Fruit fly (Drosophila melanogaster): Measurements from ENCODE around the gene CG7573.

CG7573 gene

DNA sequence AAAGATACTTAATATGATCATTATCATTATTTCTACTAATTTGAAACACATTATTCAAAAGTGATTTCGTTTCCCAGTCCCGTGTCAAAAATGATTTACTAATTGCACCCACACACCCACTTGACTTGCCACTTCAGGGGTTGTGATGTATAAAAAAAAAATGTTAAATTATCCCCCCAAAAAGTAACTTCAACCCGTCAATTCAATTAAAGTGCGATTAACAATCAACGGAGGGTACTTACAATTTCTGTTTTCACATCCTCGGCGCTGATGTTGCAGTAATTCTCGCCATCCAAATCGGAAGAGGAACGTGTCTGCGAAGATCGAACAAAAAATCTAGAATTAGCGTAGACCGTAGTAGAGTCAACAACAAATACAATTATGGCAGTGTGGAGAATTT, 20.8 kb upstream of the CG7573 start:
- peak; percentile 60 for TF ChIP-seq Med (GFP tag)
- peak; percentile 82 for TF ChIP-seq exex (tag; optimal IDR thresholded peaks at IDR 0.05)
- peak; percentile 8 for TF ChIP-seq sens (GFP tag)
- TF ChIP-seq CG4282 (GFP tag; optimal IDR thresholded peaks at IDR 0.05), result no peak

DNA sequence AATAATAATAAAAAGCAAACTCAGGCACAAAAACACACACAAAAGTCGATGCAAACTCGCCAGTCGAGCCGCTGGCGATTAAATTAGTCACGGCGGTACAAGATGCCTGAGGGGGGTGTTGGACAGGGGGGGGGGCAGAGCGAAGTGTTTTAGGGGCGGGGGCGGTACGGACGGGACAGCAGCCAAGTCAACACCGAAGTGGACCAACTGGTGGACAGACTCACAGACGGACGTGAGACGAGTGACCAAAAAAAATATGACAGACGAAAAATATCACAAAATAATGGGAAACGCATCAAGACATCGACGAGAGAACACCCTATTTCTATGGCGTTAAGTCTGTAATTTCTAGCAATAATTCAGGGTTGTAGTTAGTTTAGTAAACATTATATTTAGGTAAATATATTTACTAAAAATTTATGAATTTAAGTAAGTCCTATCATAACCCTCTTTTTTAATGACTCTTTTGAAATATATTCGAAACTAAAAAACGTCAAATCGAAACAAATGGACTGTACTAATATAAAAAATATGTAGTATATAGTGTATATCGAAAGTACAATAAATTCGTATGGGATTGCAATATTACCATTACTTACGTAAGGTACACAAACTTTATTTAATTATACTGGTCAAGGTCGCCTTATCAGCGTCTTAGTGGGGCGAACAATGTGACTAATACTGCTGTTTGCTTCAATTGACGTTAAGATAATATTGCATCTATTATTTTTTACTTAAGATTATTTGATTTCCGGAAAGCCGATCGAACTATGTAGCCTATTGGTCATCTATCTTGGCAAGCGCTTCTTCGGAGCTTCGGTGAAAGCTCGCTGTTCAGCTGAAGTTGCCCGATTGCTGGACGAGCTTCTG, 20.0 kb upstream of the CG7573 start:
- peak; percentile 14 for TF ChIP-seq dmrt11E (tag; optimal IDR thresholded peaks at IDR 0.05)
- peak; percentile 70; the same call in 2 of the 3 replicates for TF ChIP-seq CG34422 (GFP tag; IDR thresholded peaks at IDR 0.05)
- TF ChIP-seq vvl (GFP tag; IDR thresholded peaks at IDR 0.05), result peak; percentile 79
- peak; percentile 1 for TF ChIP-seq CG5180 (GFP tag; optimal IDR thresholded peaks at IDR 0.05)
- TF ChIP-seq kay (GFP tag; optimal IDR thresholded peaks at IDR 0.05), result peak; percentile 46
- TF ChIP-seq ci (GFP tag; IDR thresholded peaks at IDR 0.05), result peak; percentile 72; the same call in 2 of the 3 replicates
- TF ChIP-seq Usf (GFP tag; optimal IDR thresholded peaks at IDR 0.05), result peak; percentile 0
- TF ChIP-seq tll (GFP tag; optimal IDR thresholded peaks at IDR 0.05), result no peak
- TF ChIP-seq CG8290 (GFP tag; optimal IDR thresholded peaks at IDR 0.05), result no peak
- peak in 1 of 2 experiments; percentile 74 for TF ChIP-seq CG8290 (tag; optimal IDR thresholded peaks at IDR 0.05)
- TF ChIP-seq Dll (GFP tag; IDR thresholded peaks at IDR 0.05; ENCODE audit: partially characterized antibody), result no peak
- peak; percentile 82 for TF ChIP-seq row (GFP tag; IDR thresholded peaks at IDR 0.05)
- TF ChIP-seq CG3847 (GFP tag; IDR thresholded peaks at IDR 0.05), result peak; percentile 13; the same call in 1 of the 2 replicates
- TF ChIP-seq D19A (tag; optimal IDR thresholded peaks at IDR 0.05), result peak; percentile 86
- 0 out of 2 replicates have a peak, but pooled peaks have one; percentile 26 for TF ChIP-seq CG43689 (GFP tag; IDR thresholded peaks at IDR 0.05)
- TF ChIP-seq Hmr (GFP tag; optimal IDR thresholded peaks at IDR 0.05), result peak; percentile 29
- peak; percentile 38 for TF ChIP-seq CG6813 (GFP tag; optimal IDR thresholded peaks at IDR 0.05)
- no peak for TF ChIP-seq prd (optimal IDR thresholded peaks at IDR 0.05)
- TF ChIP-seq prd (GFP tag; IDR thresholded peaks at IDR 0.05), result 0 out of 3 replicates have a peak, but pooled peaks have one; percentile 28
- TF ChIP-seq CG14014 (GFP tag; IDR thresholded peaks at IDR 0.05), result peak; percentile 63
- TF ChIP-seq kni (GFP tag; optimal IDR thresholded peaks at IDR 0.05), result peak; percentile 65
- TF ChIP-seq HmgZ (tag; optimal IDR thresholded peaks at IDR 0.05), result no peak
- no peak for TF ChIP-seq CG1792 (GFP tag; optimal IDR thresholded peaks at IDR 0.05)
- TF ChIP-seq Abd-B (GFP tag; optimal IDR thresholded peaks at IDR 0.05), result peak; percentile 42
- TF ChIP-seq BtbVII (GFP tag; optimal IDR thresholded peaks at IDR 0.05), result peak; percentile 12
- no peak for TF ChIP-seq Bteb2 (GFP tag; optimal IDR thresholded peaks at IDR 0.05)
- TF ChIP-seq bsh (GFP tag; optimal IDR thresholded peaks at IDR 0.05), result peak in 1 of 2 experiments; percentile 33
- peak; percentile 44; the same call in 1 of the 2 replicates for TF ChIP-seq CG31441 (GFP tag; IDR thresholded peaks at IDR 0.05)
- peak; percentile 44; the same call in 1 of the 2 replicates for TF ChIP-seq H2.0 (GFP tag; IDR thresholded peaks at IDR 0.05)
- no peak for TF ChIP-seq so (GFP tag; IDR thresholded peaks at IDR 0.05)
- peak; percentile 36 for TF ChIP-seq CG10267 (tag; optimal IDR thresholded peaks at IDR 0.05)
- peak; percentile 0 for TF ChIP-seq CG14710 (tag; optimal IDR thresholded peaks at IDR 0.05)
- TF ChIP-seq CG13287 (GFP tag; IDR thresholded peaks at IDR 0.05; ENCODE audit: partially characterized antibody), result no peak
- no peak for TF ChIP-seq CG10565 (GFP tag; optimal IDR thresholded peaks at IDR 0.05)
- TF ChIP-seq CG11093 (GFP tag; IDR thresholded peaks at IDR 0.05), result no peak
- TF ChIP-seq CG17328 (GFP tag; IDR thresholded peaks at IDR 0.05), result peak; percentile 28; the same call in 1 of the 2 replicates
- TF ChIP-seq z (GFP tag; IDR thresholded peaks at IDR 0.05), result 0 out of 3 replicates have a peak, but pooled peaks have one; percentile 42
- no peak for TF ChIP-seq CG12299 (tag; optimal IDR thresholded peaks at IDR 0.05)
- peak in 1 of 2 experiments; percentile 19 for TF ChIP-seq dpn (GFP tag; optimal IDR thresholded peaks at IDR 0.05)
- TF ChIP-seq Jarid2 (GFP tag; optimal IDR thresholded peaks at IDR 0.05), result peak; percentile 21
- no peak for TF ChIP-seq shn (GFP tag; optimal IDR thresholded peaks at IDR 0.05)
- peak; percentile 46 for TF ChIP-seq grau (tag; optimal IDR thresholded peaks at IDR 0.05)

Data from whole organism, embryonic.